Worm (Caenorhabditis elegans) whole organism, early embryonic: ENCODE measurements around the gene F13C5.3.

Experiments used
- B0310.2 ChIP-seq: sonication (generic microtip); optimal IDR thresholded peaks from 2 replicates; lab custom pipeline; 2016; ENCODE audit warnings: mild to moderate bottlenecking, missing genetic modification characterization, missing compliant biosample characterization
- F13C5.2 ChIP-seq: sonication (generic microtip); optimal IDR thresholded peaks from 2 replicates; lab custom pipeline; 2017; ENCODE audit warnings: mild to moderate bottlenecking, missing genetic modification characterization, inconsistent platforms, missing compliant biosample characterization
- ama-1 ChIP-seq: fragments of 150-350 bp; optimal IDR thresholded peaks from 2 replicates; lab custom pipeline; 2014
- ceh-13 ChIP-seq: fragments of 200-800 bp; sonication (Bioruptor generic); optimal IDR thresholded peaks from 2 replicates; lab custom pipeline; 2018; ENCODE audit warnings: mild to moderate bottlenecking, missing genetic modification characterization, missing compliant biosample characterization
- ceh-36 ChIP-seq: sonication (generic microtip); optimal IDR thresholded peaks from 2 replicates; lab custom pipeline; 2016; ENCODE audit warnings: missing genetic modification characterization, inconsistent platforms, missing compliant biosample characterization
- flt-1 ChIP-seq: fragments of 200-800 bp; sonication (Bioruptor generic); IDR thresholded peaks from 2 replicates; pipeline ENCODE4 v1.3.6; 2022; ENCODE audit warnings: missing genetic modification characterization, missing compliant biosample characterization
- hmbx-1 ChIP-seq: sonication (generic microtip); optimal IDR thresholded peaks from 2 replicates; lab custom pipeline; 2016; ENCODE audit warnings: mild to moderate bottlenecking, missing genetic modification characterization, missing compliant biosample characterization
- tbx-11 ChIP-seq: fragments of 200-800 bp; sonication (Bioruptor generic); IDR thresholded peaks from 2 replicates; pipeline ENCODE4 v1.3.6; 2022; ENCODE audit warnings: missing genetic modification characterization, missing compliant biosample characterization
- tra-4 ChIP-seq: sonication (generic microtip); optimal IDR thresholded peaks from 2 replicates; lab custom pipeline; 2017; ENCODE audit warnings: missing genetic modification characterization, missing compliant biosample characterization

ce11 chrX:551175-551729, 48.1 kb downstream of the F13C5.3 start, which contains the start of gene F57C12.2:
- no peak for TF ChIP-seq F13C5.2 (tag; lab: Kevin White, UChicago)
- TF ChIP-seq tbx-11: no peak
- no peak for TF ChIP-seq hmbx-1 (tag; lab: Kevin White, UChicago)
- TF ChIP-seq ama-1 (lab: Kevin White, UChicago): no peak
- TF ChIP-seq B0310.2 (tag; lab: Kevin White, UChicago): no peak
- TF ChIP-seq flt-1 (GFP tag; lab: Robert Waterston, UW): no peak
- TF ChIP-seq ceh-36 (tag; lab: Kevin White, UChicago): no peak
- no peak for TF ChIP-seq ceh-13 (GFP tag; lab: Kevin White, UChicago)
- TF ChIP-seq tra-4 (tag; lab: Kevin White, UChicago): no peak
